Worm (Caenorhabditis elegans): ENCODE data around the gene C47D12.2.

C47D12.2 gene

DNA sequence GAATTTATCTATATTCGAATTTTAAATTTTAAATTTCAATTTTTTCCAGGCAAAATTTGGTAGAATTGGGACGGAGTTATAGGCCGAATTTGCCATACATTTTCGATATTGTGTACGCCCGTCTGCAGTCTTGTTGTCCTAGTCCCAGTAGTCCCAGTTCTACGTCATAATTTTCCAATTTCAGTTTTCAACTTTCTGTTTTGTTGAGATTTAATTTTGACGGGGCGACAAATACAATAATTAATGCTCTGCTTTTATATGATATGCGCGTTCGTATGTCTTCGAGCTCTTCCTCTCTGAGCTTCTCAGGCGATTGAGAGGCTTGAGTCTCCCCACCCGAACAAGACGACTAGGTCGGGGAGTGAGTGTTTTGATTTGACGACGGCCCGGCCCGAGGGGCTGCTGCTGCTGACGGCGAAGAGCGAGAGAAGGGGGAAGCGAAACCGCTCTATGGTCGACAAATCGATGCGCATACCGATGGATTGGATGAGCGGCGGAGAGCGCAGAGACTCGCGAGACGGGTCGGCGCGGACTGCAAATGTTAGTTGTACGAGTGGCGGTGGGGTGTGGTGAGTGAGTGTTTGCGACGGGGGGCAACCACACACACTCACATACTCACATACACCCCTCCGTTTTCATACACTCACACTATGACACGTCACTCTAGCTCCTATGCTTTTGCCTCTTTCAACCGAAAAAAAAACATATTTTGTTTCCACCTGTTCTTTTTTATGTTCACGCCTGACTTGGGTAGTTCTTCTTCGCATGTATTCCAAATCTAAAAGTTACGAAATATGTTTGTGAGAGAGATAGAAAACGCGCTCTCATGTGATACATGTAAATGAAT is 41.2 kb upstream of the C47D12.2 start (continued):
- TF ChIP-seq egl-43 (GFP tag; IDR thresholded peaks at IDR 0.05) = peak; percentile 90
- TF ChIP-seq R02D3.7 (tag; optimal IDR thresholded peaks at IDR 0.05) = no peak
- TF ChIP-seq ceh-82 (tag; optimal IDR thresholded peaks at IDR 0.05) = no peak
- TF ChIP-seq ZK337.2 (GFP tag; IDR thresholded peaks at IDR 0.05) = peak; percentile 10; the same call in 1 of the 2 replicates
- TF ChIP-seq pha-4 (GFP tag; IDR thresholded peaks at IDR 0.05) = peak; percentile 78
- TF ChIP-seq pha-4 (tag; optimal IDR thresholded peaks at IDR 0.05) = peak; percentile 57
- TF ChIP-seq mep-1 (tag; optimal IDR thresholded peaks at IDR 0.05) = peak; percentile 90
- no peak for TF ChIP-seq nhr-111 (GFP tag; optimal IDR thresholded peaks at IDR 0.05)

DNA sequence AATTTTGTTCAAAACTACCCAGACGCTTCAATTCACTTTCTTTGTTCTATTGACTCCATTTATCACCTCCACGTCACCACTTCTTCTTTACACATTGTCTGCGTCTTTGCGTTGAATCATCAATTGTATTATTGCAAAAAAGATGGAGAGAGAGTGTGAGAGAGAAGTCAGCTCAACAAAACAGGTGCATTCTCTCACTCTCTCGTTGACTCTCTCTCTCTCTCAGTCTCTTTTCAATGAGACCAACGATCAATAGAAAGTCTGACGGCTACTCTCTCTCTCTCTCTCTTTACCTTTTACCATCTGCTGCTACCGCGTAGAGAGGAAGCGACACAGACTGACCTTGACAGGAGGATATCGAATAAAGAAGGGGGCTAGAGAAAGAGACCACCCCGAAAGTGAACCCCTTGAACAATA is 40.4 kb upstream of the C47D12.2 start:
- TF ChIP-seq R02D3.7 (tag; optimal IDR thresholded peaks at IDR 0.05) (no peak), lin-29 (GFP tag; IDR thresholded peaks at IDR 0.05) (no peak), ztf-11 (tag; optimal IDR thresholded peaks at IDR 0.05) (no peak), zfp-3 (GFP tag; conservative IDR thresholded peaks at IDR 0.05) (no peak), nhr-42 (GFP tag; IDR thresholded peaks at IDR 0.05) (no peak), T26A8.4 (GFP tag; IDR thresholded peaks at IDR 0.05) (peak; percentile 75), Y75B8A.6 (GFP tag; IDR thresholded peaks at IDR 0.05) (0 out of 2 replicates have a peak, but pooled peaks have one; percentile 64), pqm-1 (tag; optimal IDR thresholded peaks at IDR 0.05) (peak; percentile 25), spr-1 (tag; optimal IDR thresholded peaks at IDR 0.05) (peak; percentile 49), madf-5 (GFP tag; IDR thresholded peaks at IDR 0.05) (no peak), tag-97 (GFP tag; IDR thresholded peaks at IDR 0.05) (no peak), attf-4 (tag; optimal IDR thresholded peaks at IDR 0.05) (no peak), dmd-6 (GFP tag; IDR thresholded peaks at IDR 0.05) (peak; percentile 85), aly-2 (tag; optimal IDR thresholded peaks at IDR 0.05) (no peak), F44E2.7 (GFP tag; IDR thresholded peaks at IDR 0.05) (0 out of 2 replicates have a peak, but pooled peaks have one; percentile 21), F10B5.3 (tag; optimal IDR thresholded peaks at IDR 0.05) (no peak), nhr-25 (tag; optimal IDR thresholded peaks at IDR 0.05; ENCODE audit: borderline replicate concordance, insufficient read depth) (peak; percentile 94), saeg-2 (GFP tag; IDR thresholded peaks at IDR 0.05) (peak; percentile 45; the same call in 1 of the 2 replicates), jun-1 (tag; optimal IDR thresholded peaks at IDR 0.05) (peak; percentile 81), nhr-41 (GFP tag; IDR thresholded peaks at IDR 0.05) (no peak), egl-43 (GFP tag; IDR thresholded peaks at IDR 0.05) (peak; percentile 71; the same call in 1 of the 2 replicates), gei-8 (GFP tag; optimal IDR thresholded peaks at IDR 0.05) (no peak), nhr-11 (tag; optimal IDR thresholded peaks at IDR 0.05) (peak; percentile 86), ceh-62 (tag; optimal IDR thresholded peaks at IDR 0.05) (no peak), mdt-29 (GFP tag; IDR thresholded peaks at IDR 0.05) (no peak), lir-3 (tag; optimal IDR thresholded peaks at IDR 0.05) (no peak), dmd-8 (GFP tag; IDR thresholded peaks at IDR 0.05) (no peak), zag-1 (tag; optimal IDR thresholded peaks at IDR 0.05) (no peak), daf-8 (GFP tag; IDR thresholded peaks at IDR 0.05) (no peak), D1046.2 (GFP tag; IDR thresholded peaks at IDR 0.05) (no peak), zip-2 (tag; optimal IDR thresholded peaks at IDR 0.05) (no peak), ceh-28 (tag; optimal IDR thresholded peaks at IDR 0.05) (peak; percentile 72), skn-1 (tag; optimal IDR thresholded peaks at IDR 0.05) (no peak), Y5F2A.4 (GFP tag; optimal IDR thresholded peaks at IDR 0.05) (no peak), mes-2 (tag; optimal IDR thresholded peaks at IDR 0.05; ENCODE audit: poor library complexity, severe bottlenecking) (peak; percentile 74), unc-39 (tag; optimal IDR thresholded peaks at IDR 0.05) (no peak), rbr-2 (tag; optimal IDR thresholded peaks at IDR 0.05) (peak; percentile 80), tra-1 (GFP tag; IDR thresholded peaks at IDR 0.05) (peak; percentile 57; the same call in 1 of the 2 replicates), cey-2 (tag; optimal IDR thresholded peaks at IDR 0.05; ENCODE audit: borderline replicate concordance, insufficient read depth) (peak; percentile 67), unc-62 (GFP tag; optimal IDR thresholded peaks at IDR 0.05 in 1 of 2) (peak in 1 of 2 experiments; percentile 100), unc-62 (tag; optimal IDR thresholded peaks at IDR 0.05) (no peak), F49E8.2 (tag; optimal IDR thresholded peaks at IDR 0.05; ENCODE audit: borderline replicate concordance) (no peak)
